Worm (Caenorhabditis elegans) whole organism, L3 larva: Measurements from ENCODE around the gene K10C9.7.

Source experiments
- R02D3.7 ChIP-seq: fragments of 150-350 bp; optimal IDR thresholded peaks from 2 replicates; lab custom pipeline; 2014; ENCODE audit warnings: missing biosample characterization, missing genetic modification characterization
- ZK546.5 ChIP-seq: sonication (generic microtip); optimal IDR thresholded peaks from 2 replicates; lab custom pipeline; 2017; ENCODE audit warnings: missing biosample characterization, missing genetic modification characterization
- ama-1 ChIP-seq: fragments of 150-350 bp; optimal IDR thresholded peaks from 2 replicates; lab custom pipeline; 2018
- ceh-82 ChIP-seq: fragments of 150-350 bp; optimal IDR thresholded peaks from 2 replicates; lab custom pipeline; 2014; ENCODE audit warnings: missing biosample characterization, missing genetic modification characterization
- ceh-9 ChIP-seq: sonication (generic microtip); optimal IDR thresholded peaks from 2 replicates; lab custom pipeline; 2018; ENCODE audit warnings: missing biosample characterization, missing genetic modification characterization
- daf-12 ChIP-seq: fragments of 150-350 bp; optimal IDR thresholded peaks from 2 replicates; lab custom pipeline; 2014; ENCODE audit warnings: missing biosample characterization, missing genetic modification reagents, missing genetic modification characterization
- egl-27 ChIP-seq: sonication (generic microtip); optimal IDR thresholded peaks from 4 replicates; lab custom pipeline; 2017; ENCODE audit warnings: missing biosample characterization, missing genetic modification reagents, missing genetic modification characterization
- egl-5 ChIP-seq: fragments of 150-350 bp; optimal IDR thresholded peaks from 2 replicates; lab custom pipeline; 2017; ENCODE audit warnings: missing biosample characterization, missing genetic modification reagents, missing genetic modification characterization, inconsistent platforms
- elt-2 ChIP-seq: sonication (generic microtip); optimal IDR thresholded peaks from 2 replicates; lab custom pipeline; 2016; ENCODE audit warnings: missing genetic modification reagents, mild to moderate bottlenecking, missing genetic modification characterization, missing compliant biosample characterization
- elt-3 ChIP-seq, 3 experiments: fragments of 150-350 bp in 1 of 3; sonication (generic microtip) in 2 of 3; optimal IDR thresholded peaks; 2 replicates in 2 of 3; 4 replicates in 1 of 3; lab custom pipeline; 2014 to 2017; ENCODE audit warnings: missing biosample characterization in 3 of 3, missing genetic modification characterization in 3 of 3
- eor-1 ChIP-seq, 2 experiments: fragments of 150-350 bp; optimal IDR thresholded peaks; 2 replicates each; lab custom pipeline; 2014 to 2018; ENCODE audit warnings: missing biosample characterization in 2 of 2, missing genetic modification characterization in 2 of 2
- fkh-10 ChIP-seq: sonication (generic microtip); optimal IDR thresholded peaks from 2 replicates; lab custom pipeline; 2017; ENCODE audit warnings: missing biosample characterization, missing genetic modification reagents, missing genetic modification characterization
- fkh-2 ChIP-seq: fragments of 150-350 bp; optimal IDR thresholded peaks from 2 replicates; lab custom pipeline; 2014; ENCODE audit warnings: missing biosample characterization, missing genetic modification reagents, missing genetic modification characterization
- hmg-11 ChIP-seq: sonication (generic microtip); optimal IDR thresholded peaks from 2 replicates; lab custom pipeline; 2016; ENCODE audit warnings: missing genetic modification characterization, missing compliant biosample characterization
- jun-1 ChIP-seq: fragments of 150-350 bp; optimal IDR thresholded peaks from 2 replicates; lab custom pipeline; 2014; ENCODE audit warnings: missing biosample characterization, missing genetic modification reagents, missing genetic modification characterization
- lin-15B ChIP-seq: fragments of 150-350 bp; optimal IDR thresholded peaks from 2 replicates; lab custom pipeline; 2014; ENCODE audit warnings: missing biosample characterization, missing genetic modification characterization
- lin-39 ChIP-seq: fragments of 150-350 bp; optimal IDR thresholded peaks from 2 replicates; lab custom pipeline; 2018; ENCODE audit warnings: missing biosample characterization, missing genetic modification reagents, missing genetic modification characterization
- lsy-12 ChIP-seq: sonication (generic microtip); optimal IDR thresholded peaks from 2 replicates; lab custom pipeline; 2016; ENCODE audit warnings: mild to moderate bottlenecking, missing genetic modification characterization, missing compliant biosample characterization
- mdl-1 ChIP-seq: fragments of 150-350 bp; optimal IDR thresholded peaks from 2 replicates; lab custom pipeline; 2014; ENCODE audit warnings: missing biosample characterization, missing genetic modification characterization
- nfya-1 ChIP-seq: sonication (generic microtip); optimal IDR thresholded peaks from 2 replicates; lab custom pipeline; 2017; ENCODE audit warnings: missing genetic modification characterization, mild to moderate bottlenecking, missing compliant biosample characterization, antibody characterized with exemption, moderate library complexity; ENCODE audit not compliant: insufficient read depth
- nhr-25 ChIP-seq: sonication (generic microtip); optimal IDR thresholded peaks from 2 replicates; lab custom pipeline; 2017; ENCODE audit warnings: missing biosample characterization, missing genetic modification characterization
- nhr-43 ChIP-seq: sonication (generic microtip); optimal IDR thresholded peaks from 2 replicates; lab custom pipeline; 2016; ENCODE audit warnings: mild to moderate bottlenecking, missing genetic modification characterization, missing compliant biosample characterization; ENCODE audit not compliant: poor library complexity, severe bottlenecking
- nhr-77 ChIP-seq: fragments of 150-350 bp; optimal IDR thresholded peaks from 2 replicates; lab custom pipeline; 2014; ENCODE audit warnings: missing biosample characterization, missing genetic modification characterization
- pha-4 ChIP-seq: fragments of 150-350 bp; optimal IDR thresholded peaks from 2 replicates; lab custom pipeline; 2014; ENCODE audit warnings: missing biosample characterization, missing genetic modification reagents, missing genetic modification characterization
- sea-2 ChIP-seq: fragments of 150-350 bp; sonication (generic microtip); optimal IDR thresholded peaks from 4 replicates; lab custom pipeline; 2014; ENCODE audit warnings: missing biosample characterization, missing genetic modification reagents, missing genetic modification characterization
- skn-1 ChIP-seq: fragments of 150-350 bp; optimal IDR thresholded peaks from 2 replicates; lab custom pipeline; 2014; ENCODE audit warnings: missing biosample characterization, missing genetic modification characterization
- snpc-4 ChIP-seq: fragments of 150-350 bp; optimal IDR thresholded peaks from 2 replicates; lab custom pipeline; 2014; ENCODE audit warnings: missing biosample characterization, missing genetic modification characterization
- unc-39 ChIP-seq: sonication (generic microtip); optimal IDR thresholded peaks from 4 replicates; lab custom pipeline; 2017; ENCODE audit warnings: missing biosample characterization, missing genetic modification characterization
- unc-62 ChIP-seq: fragments of 150-350 bp; sonication (generic microtip); optimal IDR thresholded peaks from 4 replicates; lab custom pipeline; 2014; ENCODE audit warnings: missing biosample characterization, missing genetic modification reagents, missing genetic modification characterization
- zag-1 ChIP-seq: fragments of 150-350 bp; optimal IDR thresholded peaks from 2 replicates; lab custom pipeline; 2014; ENCODE audit warnings: missing biosample characterization, missing genetic modification characterization
- ztf-11 ChIP-seq: fragments of 150-350 bp; optimal IDR thresholded peaks from 2 replicates; lab custom pipeline; 2014; ENCODE audit warnings: missing biosample characterization, missing genetic modification characterization

Gene K10C9.7

DNA sequence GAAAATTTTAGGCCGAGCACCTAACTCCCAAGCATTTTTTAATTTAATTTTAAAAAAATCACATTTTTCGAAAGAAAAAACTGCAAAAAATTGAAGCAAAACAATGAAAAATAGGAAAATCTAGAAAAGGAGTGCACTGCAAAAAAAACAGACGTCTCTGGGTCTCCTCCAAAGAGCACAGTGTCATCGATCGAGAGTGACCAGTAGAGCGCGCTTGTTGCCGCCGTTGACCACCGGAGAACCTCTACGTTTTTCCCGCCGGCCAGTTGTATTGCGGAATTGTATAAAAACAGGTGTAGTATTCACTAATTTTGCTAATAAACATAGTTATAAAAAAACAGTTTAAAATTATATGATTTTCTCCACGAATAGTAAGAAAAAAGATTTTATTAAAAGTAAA, 18.0 kb downstream of the K10C9.7 start:
- TF ChIP-seq sea-2 (GFP tag; lab: Kevin White, UChicago) = no peak
- no peak for TF ChIP-seq lsy-12 (tag; lab: Kevin White, UChicago)
- TF ChIP-seq nhr-25 (tag; lab: Kevin White, UChicago) = no peak
- TF ChIP-seq nfya-1 = peak; percentile 49
- no peak for TF ChIP-seq unc-62
- TF ChIP-seq zag-1 = no peak
- peak; percentile 45 for TF ChIP-seq lin-15B
- TF ChIP-seq fkh-2 (tag; lab: Kevin White, UChicago) = no peak
- peak; percentile 0 for TF ChIP-seq snpc-4 (tag; lab: Kevin White, UChicago)
- TF ChIP-seq hmg-11 (tag; lab: Kevin White, UChicago) = peak; percentile 66
- no peak for TF ChIP-seq skn-1 (tag; lab: Kevin White, UChicago)
- peak; percentile 47 for TF ChIP-seq lin-39 (tag; lab: Kevin White, UChicago)
- TF ChIP-seq, all 47 proteins: peak for 5

DNA sequence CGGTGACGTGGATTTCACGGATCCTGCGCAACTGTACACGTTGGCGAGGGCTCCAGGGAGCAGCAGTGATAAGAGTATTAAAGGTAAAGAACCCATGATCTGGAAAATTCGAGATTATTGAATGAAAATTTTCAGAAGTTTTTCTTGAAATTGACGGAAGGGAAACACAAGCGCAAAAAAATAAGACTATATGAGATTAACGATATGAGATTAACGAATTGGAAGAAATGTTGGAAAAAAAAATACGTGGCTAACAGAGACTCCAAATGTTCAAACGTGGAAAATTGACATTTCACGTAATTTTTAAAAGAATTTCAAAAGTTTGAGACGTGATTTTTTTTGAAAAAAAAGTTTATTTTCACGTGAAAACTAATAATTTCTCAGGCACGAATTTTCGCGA, 18.9 kb downstream of the K10C9.7 start, which contains the start of gene nra-4:
TSS of gene nra-4 (minus strand) at position 101 of the 400 bp plus-strand sequence.
- TF ChIP-seq lsy-12 (tag; lab: Kevin White, UChicago) (no peak), ceh-82 (tag; lab: Kevin White, UChicago) (no peak), lin-39 (tag; lab: Kevin White, UChicago) (no peak), egl-27 (tag; lab: Kevin White, UChicago) (no peak), sea-2 (GFP tag; lab: Kevin White, UChicago) (no peak), jun-1 (tag; lab: Kevin White, UChicago) (no peak)

DNA sequence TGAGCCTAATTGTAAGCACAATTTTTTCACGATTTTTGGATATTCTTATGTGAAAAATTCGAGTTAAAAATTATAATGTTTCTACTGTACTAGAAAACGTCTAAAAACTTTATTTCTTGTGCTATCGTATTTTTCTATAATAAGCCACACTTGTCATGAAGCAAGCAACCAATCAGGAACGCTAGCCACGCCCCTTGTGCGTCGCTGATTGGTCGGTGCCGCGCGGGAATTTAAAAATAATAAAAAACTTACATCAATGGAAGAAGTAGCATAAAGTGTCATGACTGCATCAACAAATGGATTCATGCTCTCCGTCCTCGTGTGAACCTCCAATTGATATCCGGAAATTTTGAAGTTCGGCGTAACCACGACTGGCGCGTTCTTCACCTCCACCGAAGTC, 20.1 kb downstream of the K10C9.7 start:
- TF ChIP-seq fkh-10 (no peak), nhr-43 (no peak), snpc-4 (tag; lab: Kevin White, UChicago) (no peak), nfya-1 (peak; percentile 73)

DNA sequence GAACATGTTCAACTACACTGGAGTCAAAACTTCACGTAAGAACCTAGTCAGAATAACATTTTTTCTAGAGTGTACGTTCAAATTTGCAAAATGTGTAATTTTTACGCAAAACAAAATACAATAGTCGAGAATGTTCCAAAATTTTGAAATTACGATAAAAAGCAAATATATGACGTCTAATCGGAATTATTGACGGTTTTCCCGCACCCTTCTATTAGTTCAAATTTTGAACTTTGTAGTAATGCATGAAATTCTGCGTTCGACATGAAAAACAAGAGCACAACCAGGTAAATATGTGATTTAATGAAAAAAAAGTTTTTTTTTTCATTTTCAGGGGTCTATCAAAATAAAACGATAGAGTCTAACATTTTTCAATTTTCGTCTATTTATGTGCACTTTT, 29.3 kb downstream of the K10C9.7 start:
- TF ChIP-seq ZK546.5 (no peak), mdl-1 (tag; lab: Kevin White, UChicago) (no peak), nhr-77 (tag; lab: Kevin White, UChicago) (no peak), daf-12 (tag; lab: Kevin White, UChicago) (no peak), eor-1 (tag; optimal IDR thresholded peaks at IDR 0.05; lab: Kevin White, UChicago) (no peak)

DNA sequence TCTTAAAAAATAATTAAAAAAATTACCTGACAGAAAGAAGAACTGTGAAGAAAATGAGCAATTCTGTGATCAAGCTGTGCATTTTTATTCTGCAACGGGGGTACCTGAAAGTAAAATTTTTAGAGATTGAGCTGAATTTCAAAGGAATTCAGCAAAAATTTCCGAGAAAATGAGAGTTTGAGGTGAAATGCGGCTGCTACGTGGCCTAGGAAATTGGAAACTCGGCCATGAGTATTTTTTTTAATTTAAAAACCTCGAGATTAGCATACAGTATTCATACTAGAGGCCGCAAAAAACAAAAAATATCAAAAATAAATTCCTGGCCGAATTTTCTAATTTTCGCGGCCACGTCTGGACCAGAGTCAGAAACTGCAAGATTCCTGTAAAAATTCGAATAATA, 34.1 kb downstream of the K10C9.7 start, which contains the start of gene flp-34:
TSS of gene flp-34 (minus strand) at position 101 of the 400 bp plus-strand sequence.
- TF ChIP-seq ztf-11 (tag; lab: Kevin White, UChicago) (no peak), sea-2 (GFP tag; lab: Kevin White, UChicago) (no peak), eor-1 (tag; optimal IDR thresholded peaks at IDR 0.05; lab: Kevin White, UChicago) (no peak), pha-4 (tag; lab: Kevin White, UChicago) (no peak), egl-5 (tag; lab: Kevin White, UChicago) (no peak), ZK546.5 (no peak), elt-3 (tag; optimal IDR thresholded peaks at IDR 0.05; lab: Kevin White, UChicago) (no peak), unc-62 (no peak), R02D3.7 (tag; lab: Kevin White, UChicago) (no peak), skn-1 (tag; lab: Kevin White, UChicago) (no peak), unc-39 (tag; lab: Kevin White, UChicago) (no peak), ceh-9 (tag; lab: Kevin White, UChicago) (no peak), nhr-25 (tag; lab: Kevin White, UChicago) (no peak), ama-1 (no peak)
- TF ChIP-seq, all 47 proteins: peak for 0

DNA sequence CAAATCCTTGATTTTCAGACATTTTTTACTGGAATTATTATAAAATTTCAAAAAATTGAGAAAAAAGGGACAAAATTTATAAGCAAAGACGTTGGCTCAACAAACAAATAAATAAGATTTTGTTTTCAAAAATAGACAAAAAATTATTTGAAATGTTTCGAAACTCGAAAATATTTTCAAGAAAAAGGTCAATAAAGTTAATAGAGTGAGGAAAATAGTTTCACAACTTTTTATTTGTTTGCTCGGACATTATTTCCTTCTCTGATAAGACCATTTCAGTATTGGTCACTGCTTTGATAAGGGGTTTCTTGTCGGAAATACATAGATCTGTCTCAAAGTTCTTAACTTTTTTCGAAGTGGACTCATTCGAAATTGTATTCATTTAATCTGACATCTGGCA, 40.3 kb downstream of the K10C9.7 start, which contains the start of gene R09A1.3:
TSS of gene R09A1.3 (minus strand) at position 31 of the 400 bp plus-strand sequence.
- TF ChIP-seq egl-27 (tag; lab: Kevin White, UChicago) (no peak), elt-2 (tag; lab: Kevin White, UChicago) (peak; percentile 24), pha-4 (tag; lab: Kevin White, UChicago) (peak; percentile 33)
